Worm (Caenorhabditis elegans) whole organism, early embryonic: Measurements from ENCODE around the gene C52D10.3.

ENCODE experiments used
- F13C5.2 ChIP-seq: sonication (generic microtip); optimal IDR thresholded peaks from 2 replicates; lab custom pipeline; 2017; ENCODE audit warnings: mild to moderate bottlenecking, missing genetic modification characterization, inconsistent platforms, missing compliant biosample characterization
- aly-1 ChIP-seq: sonication (generic microtip); optimal IDR thresholded peaks from 2 replicates; lab custom pipeline; 2016; ENCODE audit warnings: missing genetic modification characterization, missing compliant biosample characterization
- ama-1 ChIP-seq: fragments of 150-350 bp; optimal IDR thresholded peaks from 2 replicates; lab custom pipeline; 2014
- ceh-13 ChIP-seq: fragments of 200-800 bp; sonication (Bioruptor generic); optimal IDR thresholded peaks from 2 replicates; lab custom pipeline; 2018; ENCODE audit warnings: mild to moderate bottlenecking, missing genetic modification characterization, missing compliant biosample characterization
- ets-7 ChIP-seq: sonication (generic microtip); optimal IDR thresholded peaks from 2 replicates; lab custom pipeline; 2016; ENCODE audit warnings: missing genotype, missing genetic modification characterization, missing compliant biosample characterization
- flt-1 ChIP-seq: fragments of 200-800 bp; sonication (Bioruptor generic); IDR thresholded peaks from 2 replicates; pipeline ENCODE4 v1.3.6; 2022; ENCODE audit warnings: missing genetic modification characterization, missing compliant biosample characterization
- hmbx-1 ChIP-seq: sonication (generic microtip); optimal IDR thresholded peaks from 2 replicates; lab custom pipeline; 2016; ENCODE audit warnings: mild to moderate bottlenecking, missing genetic modification characterization, missing compliant biosample characterization
- hmg-4 ChIP-seq: fragments of 200-800 bp; sonication (Bioruptor generic); optimal IDR thresholded peaks from 2 replicates; lab custom pipeline; 2018; ENCODE audit warnings: mild to moderate bottlenecking, missing genetic modification characterization, missing compliant biosample characterization
- hnd-1 ChIP-seq: sonication (generic microtip); optimal IDR thresholded peaks from 2 replicates; lab custom pipeline; 2016; ENCODE audit warnings: missing genetic modification characterization, missing compliant biosample characterization
- pes-1 ChIP-seq: fragments of 200-800 bp; sonication (Bioruptor generic); IDR thresholded peaks from 2 replicates; pipeline ENCODE4 v1.3.6; 2022; ENCODE audit warnings: missing genetic modification reagents, missing genetic modification characterization, missing compliant biosample characterization
- tra-4 ChIP-seq: sonication (generic microtip); optimal IDR thresholded peaks from 2 replicates; lab custom pipeline; 2017; ENCODE audit warnings: missing genetic modification characterization, missing compliant biosample characterization

DNA sequence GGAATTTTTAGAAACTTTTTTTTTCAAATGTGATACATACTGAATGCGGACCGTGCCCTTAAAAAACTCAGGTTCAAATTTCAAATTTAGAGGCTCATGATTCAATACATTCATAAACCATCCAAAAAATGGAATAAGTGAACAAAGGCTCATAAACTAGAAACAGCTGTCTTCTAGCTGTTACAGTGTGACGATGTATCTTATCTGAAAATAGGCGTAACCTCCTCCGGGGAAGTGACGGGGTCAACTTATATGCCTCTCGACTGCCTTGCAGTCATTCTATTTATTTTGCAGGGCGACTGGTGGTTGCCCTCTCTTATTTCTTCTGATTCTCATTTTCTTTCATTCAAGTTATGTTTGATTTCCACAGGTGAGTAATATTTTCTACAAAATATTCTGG lies 39.8 kb downstream of the C52D10.3 start, which contains the start of gene Y116A8B.1:
- TF ChIP-seq ceh-13 (GFP tag; lab: Kevin White, UChicago) (no peak), pes-1 (GFP tag; lab: Robert Waterston, UW) (no peak), ama-1 (no peak), hnd-1 (tag; lab: Kevin White, UChicago) (no peak), aly-1 (tag; lab: Kevin White, UChicago) (no peak), ets-7 (tag; lab: Kevin White, UChicago) (no peak), flt-1 (no peak), hmg-4 (GFP tag; lab: Kevin White, UChicago) (no peak), hmbx-1 (tag; lab: Kevin White, UChicago) (no peak), F13C5.2 (no peak), tra-4 (no peak)
